Worm (Caenorhabditis elegans) whole organism, midembryonic: ENCODE results near the gene T10D4.1.

Experiments used
- T22C8.4 ChIP-seq: fragments of 200-800 bp; sonication (Bioruptor generic); IDR thresholded peaks from 2 replicates; pipeline ENCODE4 v1.3.6; 2022; ENCODE audit warnings: missing genetic modification characterization, missing compliant biosample characterization
- flt-1 ChIP-seq: fragments of 200-800 bp; sonication (Bioruptor generic); IDR thresholded peaks from 2 replicates; pipeline ENCODE4 v1.3.6; 2022; ENCODE audit warnings: missing genetic modification characterization, missing compliant biosample characterization
- klf-2 ChIP-seq: fragments of 200-800 bp; sonication (Bioruptor generic); conservative IDR thresholded peaks from 2 replicates; pipeline ENCODE4 v1.3.6; 2022; ENCODE audit warnings: missing genetic modification reagents, missing genetic modification characterization, missing compliant biosample characterization
- med-1 ChIP-seq: sonication (generic microtip); optimal IDR thresholded peaks from 2 replicates; lab custom pipeline; 2017; ENCODE audit warnings: missing genetic modification characterization, mild to moderate bottlenecking, missing compliant biosample characterization, antibody characterized with exemption, missing genetic modification reagents; ENCODE audit not compliant: insufficient read depth
- ref-1 ChIP-seq: fragments of 200-800 bp; sonication (Bioruptor generic); conservative IDR thresholded peaks from 2 replicates; pipeline ENCODE4 v1.3.6; 2022; ENCODE audit warnings: missing genetic modification reagents, missing genetic modification characterization, missing compliant biosample characterization
- ztf-23 ChIP-seq: fragments of 200-800 bp; sonication (Bioruptor generic); IDR thresholded peaks from 2 replicates; pipeline ENCODE4 v1.3.6; 2022; ENCODE audit warnings: missing genetic modification reagents, missing genetic modification characterization, missing compliant biosample characterization

DNA sequence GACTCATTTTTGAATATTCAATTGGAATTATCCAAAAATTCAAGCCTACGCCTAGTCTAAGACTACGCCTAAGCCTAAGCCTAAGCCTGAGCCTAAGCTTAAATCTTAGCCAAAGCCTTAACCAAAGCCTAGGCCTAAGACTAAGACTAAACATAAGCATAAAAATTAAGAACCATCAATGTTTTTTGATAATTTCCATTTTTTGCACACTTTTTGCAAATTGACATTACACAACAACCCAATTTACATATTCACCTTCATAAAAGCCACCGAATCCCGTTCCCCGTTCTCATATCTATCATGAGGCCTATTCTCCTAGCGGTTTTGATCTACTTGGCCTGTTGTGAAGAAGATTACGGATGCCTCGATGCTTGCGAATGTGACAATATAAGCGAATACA, 32.5 kb upstream of the T10D4.1 start, which contains the start of gene T10D4.7:
- TF ChIP-seq ref-1 (GFP tag; lab: Robert Waterston, UW), result no peak
- TF ChIP-seq flt-1 (GFP tag; lab: Robert Waterston, UW), result no peak
- TF ChIP-seq klf-2 (GFP tag; lab: Robert Waterston, UW), result no peak
- TF ChIP-seq med-1, result no peak
- no peak for TF ChIP-seq T22C8.4 (GFP tag; lab: Robert Waterston, UW)
- TF ChIP-seq ztf-23, result no peak
